Fruit fly (Drosophila melanogaster): Measurements from ENCODE around the gene tal-AA.

Gene tal-AA

DNA sequence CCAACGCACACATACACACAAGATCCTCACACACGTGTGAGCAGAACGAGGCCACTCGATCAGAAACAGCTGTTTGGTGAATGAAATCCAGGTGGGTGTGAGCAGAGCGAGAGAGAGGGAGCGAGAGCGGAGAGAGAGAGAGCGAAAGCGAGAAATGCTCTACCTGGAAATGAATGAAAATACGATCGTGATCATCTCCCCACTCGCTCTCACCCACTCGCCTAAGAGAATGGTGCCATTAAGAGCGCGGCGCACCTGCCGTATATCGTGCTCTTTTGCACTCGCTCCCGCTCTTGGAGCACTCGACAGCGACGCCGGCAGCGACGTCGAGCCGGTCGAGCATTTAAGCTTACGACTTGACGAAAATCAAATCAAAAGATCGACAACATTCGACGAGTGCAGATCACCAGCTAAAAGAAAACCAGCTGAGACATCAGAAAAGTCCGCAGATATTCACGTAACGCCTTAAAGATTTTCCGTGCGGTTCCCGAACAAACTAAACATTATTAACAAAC is at the start of gene tal-AA, which contains the start of the genes tal-1A, tal-2A and tal-3A:
TSS of gene tal-AA (plus strand) at position 374 of the 515 bp plus-strand sequence.
TSS of gene tal-1A (plus strand) at position 374 of the 515 bp plus-strand sequence.
TSS of gene tal-2A (plus strand) at position 374 of the 515 bp plus-strand sequence.
TSS of gene tal-3A (plus strand) at position 374 of the 515 bp plus-strand sequence.
- TF ChIP-seq CG1529 (GFP tag; optimal IDR thresholded peaks at IDR 0.05): peak; percentile 18
- no peak for TF ChIP-seq CG14441 (GFP tag; IDR thresholded peaks at IDR 0.05)
- no peak for TF ChIP-seq Hr3 (GFP tag; optimal IDR thresholded peaks at IDR 0.05)
- peak; percentile 43 for TF ChIP-seq wek (GFP tag; optimal IDR thresholded peaks at IDR 0.05)
- no peak for TF ChIP-seq CG31224 (GFP tag; IDR thresholded peaks at IDR 0.05)
- no peak for TF ChIP-seq hkb (optimal IDR thresholded peaks at IDR 0.05)
- peak; percentile 54 for TF ChIP-seq hkb (GFP tag; IDR thresholded peaks at IDR 0.05)
- no peak for TF ChIP-seq mld (GFP tag; IDR thresholded peaks at IDR 0.05; ENCODE audit: partially characterized antibody)
- peak; percentile 51 for TF ChIP-seq CG6254 (GFP tag; optimal IDR thresholded peaks at IDR 0.05)
- no peak for TF ChIP-seq CG9727 (GFP tag; optimal IDR thresholded peaks at IDR 0.05)
- no peak for TF ChIP-seq jigr1 (GFP tag; IDR thresholded peaks at IDR 0.05)
- peak; percentile 16; the same call in 1 of the 2 replicates for TF ChIP-seq CG6689 (GFP tag; IDR thresholded peaks at IDR 0.05)
- no peak for TF ChIP-seq corto (GFP tag; optimal IDR thresholded peaks at IDR 0.05)
- TF ChIP-seq ATbp (GFP tag; optimal IDR thresholded peaks at IDR 0.05): no peak
- TF ChIP-seq CG2889 (GFP tag; IDR thresholded peaks at IDR 0.05): no peak
- no peak for TF ChIP-seq HmgZ (tag; optimal IDR thresholded peaks at IDR 0.05)
- peak; percentile 65 for TF ChIP-seq CG17385 (GFP tag; optimal IDR thresholded peaks at IDR 0.05)
- TF ChIP-seq Drgx (GFP tag; IDR thresholded peaks at IDR 0.05): peak; percentile 44; the same call in 1 of the 2 replicates
- no peak for TF ChIP-seq CG16815 (GFP tag; optimal IDR thresholded peaks at IDR 0.05)
- no peak for TF ChIP-seq Ada2b (GFP tag; IDR thresholded peaks at IDR 0.05)
- 0 out of 2 replicates have a peak, but pooled peaks have one; percentile 27 for TF ChIP-seq CG10321 (GFP tag; IDR thresholded peaks at IDR 0.05)
- no peak for TF ChIP-seq CG2199 (GFP tag; IDR thresholded peaks at IDR 0.05)
- TF ChIP-seq Lhr (GFP tag; optimal IDR thresholded peaks at IDR 0.05): no peak
- no peak for TF ChIP-seq CG2116 (GFP tag; optimal IDR thresholded peaks at IDR 0.05)
- no peak for TF ChIP-seq tgo (GFP tag; IDR thresholded peaks at IDR 0.05)
- peak; percentile 38 for TF ChIP-seq Blimp-1 (GFP tag; optimal IDR thresholded peaks at IDR 0.05)
- TF ChIP-seq ranshi (GFP tag; IDR thresholded peaks at IDR 0.05): no peak
- TF ChIP-seq CG5245 (GFP tag; optimal IDR thresholded peaks at IDR 0.05): no peak
- peak; percentile 54; the same call in 1 of the 3 replicates for TF ChIP-seq zfh1 (GFP tag; IDR thresholded peaks at IDR 0.05)
- TF ChIP-seq peb (GFP tag; IDR thresholded peaks at IDR 0.05): no peak
- 0 out of 2 replicates have a peak, but pooled peaks have one; percentile 22 for TF ChIP-seq CG2129 (GFP tag; IDR thresholded peaks at IDR 0.05; ENCODE audit: partially characterized antibody)
- TF ChIP-seq fd102C (GFP tag; optimal IDR thresholded peaks at IDR 0.05): no peak
- no peak for TF ChIP-seq dysf (GFP tag; IDR thresholded peaks at IDR 0.05)
- TF ChIP-seq seq (GFP tag; IDR thresholded peaks at IDR 0.05): no peak; the same call in 1 of the 2 replicates
- TF ChIP-seq CG11504 (tag; optimal IDR thresholded peaks at IDR 0.05): peak; percentile 4
- 0 out of 3 replicates have a peak, but pooled peaks have one; percentile 47 for TF ChIP-seq Opbp (GFP tag; IDR thresholded peaks at IDR 0.05; ENCODE audit: partially characterized antibody)
- TF ChIP-seq CG9609 (GFP tag; optimal IDR thresholded peaks at IDR 0.05): no peak
- no peak for TF ChIP-seq CG7928 (GFP tag; optimal IDR thresholded peaks at IDR 0.05)
- no peak for TF ChIP-seq CG15479 (GFP tag; optimal IDR thresholded peaks at IDR 0.05)
- TF ChIP-seq CG7372 (GFP tag; IDR thresholded peaks at IDR 0.05): no peak
- TF ChIP-seq zfh2 (GFP tag; optimal IDR thresholded peaks at IDR 0.05): no peak
- TF ChIP-seq vnd (GFP tag; IDR thresholded peaks at IDR 0.05; ENCODE audit: partially characterized antibody): no peak
- TF ChIP-seq odd (GFP tag; optimal IDR thresholded peaks at IDR 0.05): no peak
- peak; percentile 99 for TF ChIP-seq yki (optimal IDR thresholded peaks at IDR 0.05)
- TF ChIP-seq so (GFP tag; IDR thresholded peaks at IDR 0.05): peak; percentile 77; the same call in 2 of the 3 replicates
- TF ChIP-seq D (optimal IDR thresholded peaks at IDR 0.05): peak; percentile 80
- TF ChIP-seq D (GFP tag; optimal IDR thresholded peaks at IDR 0.05): no peak
- no peak for TF ChIP-seq CG6791 (GFP tag; IDR thresholded peaks at IDR 0.05; ENCODE audit: partially characterized antibody)
- no peak for TF ChIP-seq CG11093 (GFP tag; IDR thresholded peaks at IDR 0.05)
- 0 out of 2 replicates have a peak, but pooled peaks have one; percentile 24 for TF ChIP-seq aop (GFP tag; IDR thresholded peaks at IDR 0.05)
- TF ChIP-seq Mad (GFP tag; optimal IDR thresholded peaks at IDR 0.05): no peak
